Worm (Caenorhabditis elegans) whole organism, L3 larva: ENCODE results near the gene ddr-1.

Experiments
- ZK546.5 ChIP-seq: sonication (generic microtip); optimal IDR thresholded peaks from 2 replicates; lab custom pipeline; 2017; ENCODE audit warnings: missing biosample characterization, missing genetic modification characterization
- snpc-4 ChIP-seq: fragments of 150-350 bp; optimal IDR thresholded peaks from 2 replicates; lab custom pipeline; 2014; ENCODE audit warnings: missing biosample characterization, missing genetic modification characterization

ce11 chrX:5467820-5468270 is 6.8 kb downstream of the ddr-1 start, which contains the start of gene dpyd-1:
- no peak for TF ChIP-seq snpc-4
- TF ChIP-seq ZK546.5 (tag; lab: Kevin White, UChicago) = no peak
